Worm (Caenorhabditis elegans): ENCODE measurements around the gene F21C10.18.

ce11 chrV:9126316-9126715 is 18.0 kb downstream of the F21C10.18 start, which contains the start of gene F21C10.4:
- TF ChIP-seq ztf-23 (GFP tag; IDR thresholded peaks at IDR 0.05) (no peak), ztf-29 (GFP tag; IDR thresholded peaks at IDR 0.05) (no peak), cog-1 (tag; optimal IDR thresholded peaks at IDR 0.05) (no peak), flt-1 (GFP tag; IDR thresholded peaks at IDR 0.05) (no peak), klf-2 (GFP tag; conservative IDR thresholded peaks at IDR 0.05) (no peak), ref-1 (GFP tag; conservative IDR thresholded peaks at IDR 0.05) (no peak)
